Fruit fly (Drosophila melanogaster): Measurements from ENCODE around the gene CG18628.

CG18628 gene

DNA sequence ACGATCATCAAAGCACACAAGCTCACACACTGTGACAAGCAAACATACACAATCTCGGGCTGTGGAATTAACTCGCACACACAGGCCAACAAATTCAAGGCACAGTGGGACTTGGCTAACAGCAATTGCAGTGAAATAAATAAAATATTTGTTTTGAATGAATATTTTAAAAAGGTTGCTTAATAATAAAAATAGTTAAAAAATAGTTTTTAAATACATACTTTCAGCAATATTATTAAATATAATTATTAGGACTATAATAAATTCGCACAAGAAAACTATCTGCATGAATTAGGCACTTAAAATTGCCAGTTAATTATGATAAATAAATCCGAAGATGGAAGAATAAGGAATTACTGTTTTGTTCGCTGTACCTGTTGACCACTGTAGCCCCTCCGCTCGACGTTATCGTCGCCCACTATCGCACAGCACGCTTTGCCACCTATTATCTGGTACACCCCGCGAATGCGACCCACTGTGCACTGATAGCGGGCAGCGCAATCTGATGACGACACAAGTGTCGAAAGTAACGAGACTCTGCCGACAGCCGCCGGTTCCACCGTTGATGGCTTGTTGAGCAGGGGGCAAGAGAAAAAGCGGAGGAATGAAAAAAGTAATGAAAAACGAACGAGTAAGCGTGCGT is 43.3 kb downstream of the CG18628 start (continued):
- TF ChIP-seq CG32532 (GFP tag; IDR thresholded peaks at IDR 0.05) (peak; percentile 96), Abd-B (GFP tag; optimal IDR thresholded peaks at IDR 0.05) (peak; percentile 96), Mes4 (GFP tag; optimal IDR thresholded peaks at IDR 0.05) (peak; percentile 84), CG9817 (tag; optimal IDR thresholded peaks at IDR 0.05) (peak; percentile 93), Neu2 (GFP tag; optimal IDR thresholded peaks at IDR 0.05; ENCODE audit: borderline replicate concordance) (no peak), crc (GFP tag; optimal IDR thresholded peaks at IDR 0.05) (peak; percentile 67), dmrt11E (tag; optimal IDR thresholded peaks at IDR 0.05) (peak; percentile 96), CG3407 (GFP tag; optimal IDR thresholded peaks at IDR 0.05) (peak; percentile 96), D19A (tag; optimal IDR thresholded peaks at IDR 0.05) (peak; percentile 96), B-H2 (GFP tag; optimal IDR thresholded peaks at IDR 0.05) (peak; percentile 95), Fer2 (tag; optimal IDR thresholded peaks at IDR 0.05) (peak; percentile 95), CG11398 (GFP tag; optimal IDR thresholded peaks at IDR 0.05) (peak; percentile 82), Eip74EF (GFP tag; optimal IDR thresholded peaks at IDR 0.05) (peak in 1 of 2 experiments; percentile 99), Fer3 (tag; optimal IDR thresholded peaks at IDR 0.05) (peak; percentile 95), CG2199 (GFP tag; IDR thresholded peaks at IDR 0.05) (0 out of 3 replicates have a peak, but pooled peaks have one; percentile 51), CG7839 (tag; optimal IDR thresholded peaks at IDR 0.05) (peak; percentile 99), ttk (GFP tag; IDR thresholded peaks at IDR 0.05) (peak; percentile 96), ac (GFP tag; optimal IDR thresholded peaks at IDR 0.05) (peak; percentile 83), hbn (GFP tag; IDR thresholded peaks at IDR 0.05; ENCODE audit: partially characterized antibody) (no peak; the same call in 1 of the 2 replicates), fd64A (GFP tag; optimal IDR thresholded peaks at IDR 0.05) (peak; percentile 92), insv (GFP tag; optimal IDR thresholded peaks at IDR 0.05) (peak in 1 of 2 experiments; percentile 81), CG10959 (GFP tag; IDR thresholded peaks at IDR 0.05) (peak; percentile 86), luna (GFP tag; optimal IDR thresholded peaks at IDR 0.05) (no peak), Six4 (GFP tag; optimal IDR thresholded peaks at IDR 0.05) (peak; percentile 97), jumu (GFP tag; optimal IDR thresholded peaks at IDR 0.05) (peak; percentile 69), Mrtf (GFP tag; IDR thresholded peaks at IDR 0.05) (peak; percentile 94), Hr51 (GFP tag; optimal IDR thresholded peaks at IDR 0.05) (peak; percentile 92 to 99), CG14050 (GFP tag; IDR thresholded peaks at IDR 0.05) (peak; percentile 93), CG14667 (GFP tag; IDR thresholded peaks at IDR 0.05) (peak; percentile 94), Ptx1 (GFP tag; IDR thresholded peaks at IDR 0.05) (peak; percentile 99), Sox100B (GFP tag; optimal IDR thresholded peaks at IDR 0.05) (peak; percentile 100), ssp (GFP tag; IDR thresholded peaks at IDR 0.05) (peak; percentile 90), CG9727 (GFP tag; optimal IDR thresholded peaks at IDR 0.05) (peak; percentile 99), Dip2 (GFP tag; IDR thresholded peaks at IDR 0.05) (no peak; the same call in 1 of the 2 replicates), peb (GFP tag; IDR thresholded peaks at IDR 0.05) (peak; percentile 94), sc (optimal IDR thresholded peaks at IDR 0.05) (no peak), sc (GFP tag; optimal IDR thresholded peaks at IDR 0.05) (peak; percentile 98), B-H1 (GFP tag; IDR thresholded peaks at IDR 0.05) (peak; percentile 94), Hand (GFP tag; optimal IDR thresholded peaks at IDR 0.05) (peak; percentile 98), CG7963 (GFP tag; IDR thresholded peaks at IDR 0.05; ENCODE audit: partially characterized antibody) (0 out of 3 replicates have a peak, but pooled peaks have one; percentile 26), unc-4 (GFP tag; IDR thresholded peaks at IDR 0.05; ENCODE audit: partially characterized antibody) (no peak), CG4404 (GFP tag; IDR thresholded peaks at IDR 0.05) (peak; percentile 94), CG12155 (GFP tag; optimal IDR thresholded peaks at IDR 0.05) (peak; percentile 99), CG10366 (GFP tag; IDR thresholded peaks at IDR 0.05) (peak; percentile 97), bowl (GFP tag; IDR thresholded peaks at IDR 0.05) (peak; percentile 93), CG1529 (GFP tag; optimal IDR thresholded peaks at IDR 0.05) (peak; percentile 98), ap (GFP tag; IDR thresholded peaks at IDR 0.05) (peak; percentile 94), h (optimal IDR thresholded peaks at IDR 0.05) (no peak), Hr78 (GFP tag; optimal IDR thresholded peaks at IDR 0.05) (peak in 1 of 2 experiments; percentile 91)
